Worm (Caenorhabditis elegans) whole organism, mixed stage, embryonic: ENCODE results near the gene fkb-6.

ENCODE experiments used
- M03D4.4 ChIP-seq: sonication (generic microtip); optimal IDR thresholded peaks from 2 replicates; lab custom pipeline; 2017; ENCODE audit warnings: mild to moderate bottlenecking, missing genetic modification characterization, missing compliant biosample characterization
- bed-3 ChIP-seq: fragments of 200-800 bp; sonication (Bioruptor generic); optimal IDR thresholded peaks from 3 replicates; lab custom pipeline; 2018; ENCODE audit warnings: mild to moderate bottlenecking, missing genetic modification characterization, moderate library complexity, missing compliant biosample characterization
- blmp-1 ChIP-seq: fragments of 150-350 bp; optimal IDR thresholded peaks from 2 replicates; lab custom pipeline; 2014; ENCODE audit warnings: missing biosample characterization, missing genetic modification characterization
- ceh-39 ChIP-seq: fragments of 150-350 bp; optimal IDR thresholded peaks from 2 replicates; lab custom pipeline; 2014; ENCODE audit warnings: missing biosample characterization, missing genetic modification characterization
- ceh-43 ChIP-seq: fragments of 200-800 bp; sonication (Bioruptor generic); optimal IDR thresholded peaks from 2 replicates; lab custom pipeline; 2018; ENCODE audit warnings: mild to moderate bottlenecking, missing genetic modification characterization, moderate library complexity, missing compliant biosample characterization
- ceh-83 ChIP-seq: fragments of 200-800 bp; sonication (Bioruptor generic); optimal IDR thresholded peaks from 2 replicates; lab custom pipeline; 2018; ENCODE audit warnings: mild to moderate bottlenecking, missing genetic modification characterization, missing compliant biosample characterization
- ces-1 ChIP-seq: fragments of 150-350 bp; optimal IDR thresholded peaks from 2 replicates; lab custom pipeline; 2014; ENCODE audit warnings: missing biosample characterization, missing genetic modification reagents, missing genetic modification characterization
- drap-1 ChIP-seq: fragments of 200-800 bp; sonication (Bioruptor generic); optimal IDR thresholded peaks from 3 replicates; lab custom pipeline; 2018; ENCODE audit warnings: mild to moderate bottlenecking, missing genetic modification characterization, missing compliant biosample characterization
- elt-1 ChIP-seq: sonication (generic microtip); optimal IDR thresholded peaks from 2 replicates; lab custom pipeline; 2017; ENCODE audit warnings: missing genetic modification characterization, mild to moderate bottlenecking, missing compliant biosample characterization, antibody characterized with exemption, moderate library complexity, borderline replicate concordance; ENCODE audit not compliant: insufficient read depth
- elt-3 ChIP-seq: fragments of 150-350 bp; optimal IDR thresholded peaks from 2 replicates; lab custom pipeline; 2014; ENCODE audit warnings: missing biosample characterization, missing genetic modification characterization
- flh-1 ChIP-seq: fragments of 200-800 bp; sonication (Bioruptor generic); optimal IDR thresholded peaks from 2 replicates; lab custom pipeline; 2018; ENCODE audit warnings: mild to moderate bottlenecking, missing genetic modification characterization, moderate library complexity, missing compliant biosample characterization
- ham-2 ChIP-seq: fragments of 200-800 bp; sonication (Bioruptor generic); optimal IDR thresholded peaks from 2 replicates; lab custom pipeline; 2018; ENCODE audit warnings: mild to moderate bottlenecking, missing genetic modification characterization, missing compliant biosample characterization
- hlh-1 ChIP-seq: fragments of 150-350 bp; optimal IDR thresholded peaks from 2 replicates; lab custom pipeline; 2014; ENCODE audit warnings: missing biosample characterization, missing genetic modification reagents, missing genetic modification characterization
- lin-13 ChIP-seq: fragments of 150-350 bp; optimal IDR thresholded peaks from 2 replicates; lab custom pipeline; 2014; ENCODE audit warnings: missing biosample characterization, missing genetic modification characterization
- lin-32 ChIP-seq: fragments of 200-800 bp; sonication (Bioruptor generic); optimal IDR thresholded peaks from 2 replicates; lab custom pipeline; 2018; ENCODE audit warnings: mild to moderate bottlenecking, missing genetic modification characterization, missing compliant biosample characterization
- lsy-2 ChIP-seq: fragments of 150-350 bp; optimal IDR thresholded peaks from 2 replicates; lab custom pipeline; 2014; ENCODE audit warnings: missing biosample characterization, missing genetic modification characterization
- mep-1 ChIP-seq: fragments of 150-350 bp; optimal IDR thresholded peaks from 2 replicates; lab custom pipeline; 2017; ENCODE audit warnings: missing biosample characterization, missing genetic modification reagents, missing genetic modification characterization, inconsistent platforms
- mls-2 ChIP-seq: sonication (generic microtip); optimal IDR thresholded peaks from 2 replicates; lab custom pipeline; 2016; ENCODE audit warnings: mild to moderate bottlenecking, missing genetic modification characterization, moderate library complexity, missing compliant biosample characterization
- nhr-12 ChIP-seq: fragments of 150-350 bp; optimal IDR thresholded peaks from 2 replicates; lab custom pipeline; 2014; ENCODE audit warnings: missing biosample characterization, missing genetic modification characterization
- nhr-2 ChIP-seq: fragments of 150-350 bp; optimal IDR thresholded peaks from 2 replicates; lab custom pipeline; 2014; ENCODE audit warnings: missing biosample characterization, missing genetic modification characterization
- nhr-237 ChIP-seq: fragments of 150-350 bp; optimal IDR thresholded peaks from 2 replicates; lab custom pipeline; 2014; ENCODE audit warnings: missing biosample characterization, missing genetic modification characterization
- nhr-28 ChIP-seq: fragments of 150-350 bp; optimal IDR thresholded peaks from 2 replicates; lab custom pipeline; 2014; ENCODE audit warnings: missing biosample characterization, missing genetic modification characterization
- nhr-76 ChIP-seq: sonication (generic microtip); optimal IDR thresholded peaks from 2 replicates; lab custom pipeline; 2017; ENCODE audit warnings: missing biosample characterization, missing genetic modification characterization
- pha-4 ChIP-seq: fragments of 150-350 bp; optimal IDR thresholded peaks from 2 replicates; lab custom pipeline; 2018; ENCODE audit warnings: missing biosample characterization, missing genetic modification reagents, missing genetic modification characterization
- snpc-4 ChIP-seq: fragments of 150-350 bp; optimal IDR thresholded peaks from 2 replicates; lab custom pipeline; 2014; ENCODE audit warnings: missing biosample characterization, missing genetic modification characterization
- sptf-1 ChIP-seq: sonication (generic microtip); optimal IDR thresholded peaks from 2 replicates; lab custom pipeline; 2017; ENCODE audit warnings: mild to moderate bottlenecking, missing genetic modification characterization, moderate library complexity, missing compliant biosample characterization
- tbx-8 ChIP-seq: fragments of 200-800 bp; sonication (Bioruptor generic); optimal IDR thresholded peaks from 2 replicates; lab custom pipeline; 2018; ENCODE audit warnings: mild to moderate bottlenecking, missing genetic modification characterization, moderate library complexity, missing compliant biosample characterization
- unc-120 ChIP-seq: sonication (generic microtip); optimal IDR thresholded peaks from 2 replicates; lab custom pipeline; 2017; ENCODE audit warnings: missing genetic modification characterization, missing compliant biosample characterization; ENCODE audit not compliant: poor library complexity, severe bottlenecking
- unc-39 ChIP-seq: fragments of 150-350 bp; optimal IDR thresholded peaks from 2 replicates; lab custom pipeline; 2014; ENCODE audit warnings: missing biosample characterization, missing genetic modification characterization
- unc-62 ChIP-seq: fragments of 150-350 bp; optimal IDR thresholded peaks from 2 replicates; lab custom pipeline; 2014; ENCODE audit warnings: missing biosample characterization, missing genetic modification reagents, missing genetic modification characterization
- zip-8 ChIP-seq: fragments of 150-350 bp; optimal IDR thresholded peaks from 2 replicates; lab custom pipeline; 2014; ENCODE audit warnings: missing biosample characterization, missing genetic modification characterization
- ztf-11 ChIP-seq: fragments of 150-350 bp; optimal IDR thresholded peaks from 2 replicates; lab custom pipeline; 2014; ENCODE audit warnings: missing biosample characterization, missing genetic modification characterization

The fkb-6 gene

ce11 chrV:20814424-20814823 is 31.5 kb upstream of the fkb-6 start, which contains the start of gene Y44A6D.7:
Gene Y44A6D.7, plus strand, starts transcription at chrV:20814724.
- TF ChIP-seq drap-1 (GFP tag; lab: Kevin White, UChicago) = no peak
- TF ChIP-seq lin-32 (GFP tag; lab: Kevin White, UChicago) = no peak
- no peak for TF ChIP-seq ceh-83 (GFP tag; lab: Kevin White, UChicago)
- no peak for TF ChIP-seq unc-62
- TF ChIP-seq nhr-76 (tag; lab: Kevin White, UChicago) = no peak
- TF ChIP-seq nhr-237 = no peak
- TF ChIP-seq ceh-43 = no peak
- TF ChIP-seq hlh-1 (tag; lab: Kevin White, UChicago) = no peak
- no peak for TF ChIP-seq mls-2
- no peak for TF ChIP-seq tbx-8 (GFP tag; lab: Kevin White, UChicago)
- no peak for TF ChIP-seq elt-1 (tag; lab: Kevin White, UChicago)
- TF ChIP-seq ces-1 = no peak
- TF ChIP-seq zip-8 (tag; lab: Kevin White, UChicago) = no peak
- no peak for TF ChIP-seq ztf-11 (tag; lab: Kevin White, UChicago)

- TF ChIP-seq hlh-1 (tag; lab: Kevin White, UChicago) (no peak), pha-4 (tag; lab: Kevin White, UChicago) (no peak), flh-1 (GFP tag; lab: Kevin White, UChicago) (no peak), zip-8 (tag; lab: Kevin White, UChicago) (no peak), mep-1 (tag; lab: Kevin White, UChicago) (no peak), unc-62 (no peak)
These were observed 30.1 kb upstream of the fkb-6 start, which contains the start of gene sshk-1 for ce11 chrV:20815842-20816241. Gene sshk-1, plus strand, starts transcription at chrV:20816142.

ce11 chrV:20820033-20820432 is 25.9 kb upstream of the fkb-6 start, which contains the start of gene T03D8.6:
Gene T03D8.6, minus strand, starts transcription at chrV:20820330.
- TF ChIP-seq ceh-43 (no peak), bed-3 (GFP tag; lab: Kevin White, UChicago) (no peak), elt-1 (tag; lab: Kevin White, UChicago) (no peak), mep-1 (tag; lab: Kevin White, UChicago) (no peak), mls-2 (no peak), lsy-2 (tag; lab: Kevin White, UChicago) (no peak), nhr-237 (no peak), ces-1 (peak; percentile 19), nhr-12 (no peak), nhr-28 (tag; lab: Kevin White, UChicago) (no peak), ztf-11 (tag; lab: Kevin White, UChicago) (no peak), tbx-8 (GFP tag; lab: Kevin White, UChicago) (no peak), unc-120 (tag; lab: Kevin White, UChicago) (no peak), drap-1 (GFP tag; lab: Kevin White, UChicago) (no peak), blmp-1 (peak; percentile 79)

ce11 chrV:20824962-20825609 is 20.9 kb upstream of the fkb-6 start, which contains the start of the genes gcy-22 and grl-14:
Gene gcy-22, minus strand, starts transcription at chrV:20825062.
Gene grl-14, plus strand, starts transcription at chrV:20825559.
- TF ChIP-seq mep-1 (tag; lab: Kevin White, UChicago) = no peak
- no peak for TF ChIP-seq elt-1 (tag; lab: Kevin White, UChicago)
- no peak for TF ChIP-seq ceh-39 (tag; lab: Kevin White, UChicago)
- no peak for TF ChIP-seq sptf-1 (tag; lab: Kevin White, UChicago)
- no peak for TF ChIP-seq ham-2 (GFP tag; lab: Kevin White, UChicago)
- no peak for TF ChIP-seq M03D4.4 (tag; lab: Kevin White, UChicago)
- no peak for TF ChIP-seq lin-13
- TF ChIP-seq snpc-4 (tag; lab: Kevin White, UChicago) = no peak
- no peak for TF ChIP-seq unc-39 (tag; lab: Kevin White, UChicago)
- TF ChIP-seq ceh-43 = no peak
- TF ChIP-seq nhr-2 (tag; lab: Kevin White, UChicago) = no peak
- TF ChIP-seq nhr-237 = no peak
- no peak for TF ChIP-seq elt-3 (tag; lab: Kevin White, UChicago)
